Fruit fly (Drosophila melanogaster) whole organism, adult: ENCODE results near the gene ZnT86D.

Source experiments
- CG12768 ChIP-seq: fragments of 200-800 bp; sonication (Bioruptor generic); optimal IDR thresholded peaks from 2 replicates; lab custom pipeline; 2017; ENCODE audit warnings: missing biosample characterization, missing genetic modification characterization, mild to moderate bottlenecking, moderate library complexity, missing genetic modification reagents
- CG14711 ChIP-seq: fragments of 200-800 bp; sonication (Bioruptor generic); optimal IDR thresholded peaks from 2 replicates; lab custom pipeline; 2018; ENCODE audit warnings: missing biosample characterization, mild to moderate bottlenecking, missing genetic modification characterization, moderate library complexity
- CG5204 ChIP-seq: fragments of 200-800 bp; sonication (Bioruptor generic); optimal IDR thresholded peaks from 2 replicates; lab custom pipeline; 2016; ENCODE audit warnings: missing biosample characterization, missing genetic modification characterization
- Crg-1 ChIP-seq: fragments of 200-800 bp; sonication (Bioruptor generic); optimal IDR thresholded peaks from 2 replicates; lab custom pipeline; 2016; ENCODE audit warnings: missing biosample characterization, missing genetic modification characterization
- Hr96 ChIP-seq: fragments of 200-800 bp; sonication (Bioruptor generic); optimal IDR thresholded peaks from 2 replicates; lab custom pipeline; 2016; ENCODE audit warnings: missing biosample characterization, missing genetic modification characterization
- kay ChIP-seq: fragments of 200-800 bp; sonication (Bioruptor generic); peaks from one replicate; lab custom pipeline; 2016; ENCODE audit warnings: missing biosample characterization, missing genetic modification characterization, borderline replicate concordance

DNA sequence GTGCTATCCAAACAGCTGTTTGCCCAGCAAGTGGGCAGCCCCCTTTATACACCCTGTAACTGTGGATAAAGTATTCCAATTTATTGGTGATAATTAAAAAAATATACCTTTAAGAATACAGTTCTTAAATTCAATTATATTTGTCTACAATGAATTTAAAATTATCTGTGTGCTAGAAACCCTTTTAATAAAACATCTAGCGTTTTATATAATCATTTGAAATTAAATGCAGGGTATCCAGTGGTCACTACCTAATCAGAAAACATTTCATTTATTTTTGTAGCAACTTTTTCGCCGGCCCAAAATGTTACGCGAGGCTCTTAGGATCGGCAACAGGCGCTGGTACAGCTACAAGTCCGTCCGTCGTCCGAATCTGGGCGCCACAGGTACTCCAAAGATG lies 12.2 kb upstream of the ZnT86D start, which contains the start of gene CG17726:
- TF ChIP-seq Hr96 (GFP tag; lab: Kevin White, UChicago) (no peak), kay (no peak), CG12768 (GFP tag; lab: Kevin White, UChicago) (peak; percentile 89), CG5204 (GFP tag; lab: Kevin White, UChicago) (no peak), Crg-1 (GFP tag; lab: Kevin White, UChicago) (peak; percentile 92), CG14711 (tag; lab: Kevin White, UChicago) (peak; percentile 97)
